Worm (Caenorhabditis elegans): ENCODE measurements around the gene epg-3.

The epg-3 gene

DNA sequence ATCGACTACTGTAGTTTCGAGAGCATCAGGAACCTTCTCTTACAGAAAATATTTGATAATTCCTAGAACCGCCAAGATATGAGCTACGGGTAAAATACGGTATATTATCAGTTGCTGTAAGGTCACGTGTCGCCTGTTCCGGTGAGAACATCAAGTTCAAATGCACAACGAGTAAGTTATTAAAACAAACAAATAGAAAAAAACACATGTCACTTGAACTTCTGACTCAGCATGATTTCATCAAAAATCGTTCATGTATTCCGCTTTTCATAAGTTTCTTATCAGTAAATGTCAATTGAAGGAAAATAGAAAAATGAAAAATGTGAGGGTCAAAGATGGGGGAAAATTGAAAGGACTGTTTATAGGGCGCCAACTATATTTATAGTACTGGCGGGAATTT is 26.2 kb downstream of the epg-3 start:
- TF ChIP-seq hlh-1 (tag; optimal IDR thresholded peaks at IDR 0.05) (no peak), ceh-39 (tag; optimal IDR thresholded peaks at IDR 0.05) (no peak), pha-4 (tag; optimal IDR thresholded peaks at IDR 0.05) (no peak), nhr-12 (tag; optimal IDR thresholded peaks at IDR 0.05) (no peak), snpc-4 (tag; optimal IDR thresholded peaks at IDR 0.05) (no peak), zip-8 (tag; optimal IDR thresholded peaks at IDR 0.05) (no peak), lin-13 (tag; optimal IDR thresholded peaks at IDR 0.05) (no peak), nhr-237 (tag; optimal IDR thresholded peaks at IDR 0.05) (no peak), ztf-11 (tag; optimal IDR thresholded peaks at IDR 0.05) (no peak), ham-2 (GFP tag; optimal IDR thresholded peaks at IDR 0.05) (no peak), tbx-8 (GFP tag; optimal IDR thresholded peaks at IDR 0.05) (no peak), lin-32 (GFP tag; optimal IDR thresholded peaks at IDR 0.05) (no peak), flh-1 (GFP tag; optimal IDR thresholded peaks at IDR 0.05) (no peak), bed-3 (GFP tag; optimal IDR thresholded peaks at IDR 0.05) (no peak), unc-62 (GFP tag; optimal IDR thresholded peaks at IDR 0.05) (no peak), nhr-2 (tag; optimal IDR thresholded peaks at IDR 0.05) (no peak), sptf-1 (tag; optimal IDR thresholded peaks at IDR 0.05) (no peak), elt-1 (tag; optimal IDR thresholded peaks at IDR 0.05; ENCODE audit: borderline replicate concordance, insufficient read depth) (no peak)

ce11 chrIII:12966895-12967294 is 32.4 kb downstream of the epg-3 start, which contains the start of gene ttm-1:
TSS of gene ttm-1 (minus strand) at chrIII:12966995.
- TF ChIP-seq nhr-237 (tag; optimal IDR thresholded peaks at IDR 0.05) (no peak), sem-2 (GFP tag; optimal IDR thresholded peaks at IDR 0.05) (no peak), zip-8 (tag; optimal IDR thresholded peaks at IDR 0.05) (no peak), ceh-39 (tag; optimal IDR thresholded peaks at IDR 0.05) (no peak), ces-1 (GFP tag; optimal IDR thresholded peaks at IDR 0.05) (no peak), M03D4.4 (tag; optimal IDR thresholded peaks at IDR 0.05) (no peak), tbx-8 (GFP tag; optimal IDR thresholded peaks at IDR 0.05) (no peak), blmp-1 (tag; optimal IDR thresholded peaks at IDR 0.05) (no peak), cnd-1 (tag; optimal IDR thresholded peaks at IDR 0.05) (no peak), nhr-2 (tag; optimal IDR thresholded peaks at IDR 0.05) (no peak), nhr-76 (tag; optimal IDR thresholded peaks at IDR 0.05) (no peak), mls-2 (tag; optimal IDR thresholded peaks at IDR 0.05) (no peak), unc-39 (tag; optimal IDR thresholded peaks at IDR 0.05) (no peak)

- no peak for TF ChIP-seq ceh-39 (tag; optimal IDR thresholded peaks at IDR 0.05)
- no peak for TF ChIP-seq lin-13 (tag; optimal IDR thresholded peaks at IDR 0.05)
- TF ChIP-seq M03D4.4 (tag; optimal IDR thresholded peaks at IDR 0.05) = no peak
- TF ChIP-seq hlh-1 (tag; optimal IDR thresholded peaks at IDR 0.05) = no peak
- TF ChIP-seq elt-3 (tag; optimal IDR thresholded peaks at IDR 0.05) = no peak
- no peak for TF ChIP-seq bed-3 (GFP tag; optimal IDR thresholded peaks at IDR 0.05)
- no peak for TF ChIP-seq elt-1 (tag; optimal IDR thresholded peaks at IDR 0.05; ENCODE audit: borderline replicate concordance, insufficient read depth)
- no peak for TF ChIP-seq nhr-28 (tag; optimal IDR thresholded peaks at IDR 0.05)
- no peak for TF ChIP-seq ham-2 (GFP tag; optimal IDR thresholded peaks at IDR 0.05)
- no peak for TF ChIP-seq unc-62 (GFP tag; optimal IDR thresholded peaks at IDR 0.05)
- TF ChIP-seq mab-5 (tag; optimal IDR thresholded peaks at IDR 0.05) = no peak
- TF ChIP-seq unc-120 (tag; optimal IDR thresholded peaks at IDR 0.05; ENCODE audit: poor library complexity, severe bottlenecking) = no peak
- TF ChIP-seq sem-2 (GFP tag; optimal IDR thresholded peaks at IDR 0.05) = no peak
- no peak for TF ChIP-seq mls-2 (tag; optimal IDR thresholded peaks at IDR 0.05)
- no peak for TF ChIP-seq lin-32 (GFP tag; optimal IDR thresholded peaks at IDR 0.05)
Observed at ce11 chrIII:12967437-12968043, 33.0 kb downstream of the epg-3 start.

- TF ChIP-seq unc-62 (GFP tag; optimal IDR thresholded peaks at IDR 0.05) = no peak
- TF ChIP-seq ham-2 (GFP tag; optimal IDR thresholded peaks at IDR 0.05) = no peak
- no peak for TF ChIP-seq ztf-11 (tag; optimal IDR thresholded peaks at IDR 0.05)
- TF ChIP-seq drap-1 (GFP tag; optimal IDR thresholded peaks at IDR 0.05) = no peak
- no peak for TF ChIP-seq sptf-1 (tag; optimal IDR thresholded peaks at IDR 0.05)
- TF ChIP-seq hlh-1 (tag; optimal IDR thresholded peaks at IDR 0.05) = no peak
- no peak for TF ChIP-seq ces-1 (GFP tag; optimal IDR thresholded peaks at IDR 0.05)
- TF ChIP-seq blmp-1 (tag; optimal IDR thresholded peaks at IDR 0.05) = no peak
- no peak for TF ChIP-seq nhr-2 (tag; optimal IDR thresholded peaks at IDR 0.05)
- TF ChIP-seq mab-5 (tag; optimal IDR thresholded peaks at IDR 0.05) = no peak
- no peak for TF ChIP-seq nhr-28 (tag; optimal IDR thresholded peaks at IDR 0.05)
- TF ChIP-seq nhr-12 (tag; optimal IDR thresholded peaks at IDR 0.05) = no peak
- no peak for TF ChIP-seq flh-1 (GFP tag; optimal IDR thresholded peaks at IDR 0.05)
- TF ChIP-seq mep-1 (tag; optimal IDR thresholded peaks at IDR 0.05) = no peak
- TF ChIP-seq tbx-8 (GFP tag; optimal IDR thresholded peaks at IDR 0.05) = no peak
- no peak for TF ChIP-seq lin-32 (GFP tag; optimal IDR thresholded peaks at IDR 0.05)
- no peak for TF ChIP-seq bed-3 (GFP tag; optimal IDR thresholded peaks at IDR 0.05)
- TF ChIP-seq ceh-83 (GFP tag; optimal IDR thresholded peaks at IDR 0.05) = no peak
- TF ChIP-seq elt-1 (tag; optimal IDR thresholded peaks at IDR 0.05; ENCODE audit: borderline replicate concordance, insufficient read depth) = no peak
- TF ChIP-seq unc-120 (tag; optimal IDR thresholded peaks at IDR 0.05; ENCODE audit: poor library complexity, severe bottlenecking) = no peak
Observed at ce11 chrIII:12968330-12968729, 33.8 kb downstream of the epg-3 start.

Measured in whole organism, mixed stage, embryonic.